Worm (Caenorhabditis elegans) whole organism, young adult: ENCODE results near the gene Y45G12B.2.

Source experiments
- B0261.1 ChIP-seq: sonication (generic microtip); optimal IDR thresholded peaks from 2 replicates; lab custom pipeline; 2016; ENCODE audit warnings: mild to moderate bottlenecking, missing genetic modification characterization, moderate library complexity, missing compliant biosample characterization
- B0336.3 ChIP-seq: fragments of 200-800 bp; sonication (Bioruptor generic); IDR thresholded peaks from 2 replicates; pipeline ENCODE4 v1.3.6; 2022; ENCODE audit warnings: missing genetic modification characterization, missing compliant biosample characterization
- D2030.7 ChIP-seq: fragments of 200-800 bp; sonication (Bioruptor generic); IDR thresholded peaks from 2 replicates; pipeline ENCODE4 v1.3.6; 2022; ENCODE audit warnings: missing genetic modification reagents, missing genetic modification characterization, missing compliant biosample characterization
- F10E7.11 ChIP-seq: sonication (generic microtip); optimal IDR thresholded peaks from 2 replicates; lab custom pipeline; 2017; ENCODE audit warnings: mild to moderate bottlenecking, missing genetic modification characterization, moderate library complexity, missing compliant biosample characterization
- F22D6.2 ChIP-seq: sonication (generic microtip); optimal IDR thresholded peaks from 2 replicates; lab custom pipeline; 2016; ENCODE audit warnings: mild to moderate bottlenecking, missing genetic modification characterization, missing compliant biosample characterization
- K11D2.4 ChIP-seq: fragments of 200-800 bp; sonication (Bioruptor generic); IDR thresholded peaks from 2 replicates; pipeline ENCODE4 v1.3.6; 2022; ENCODE audit warnings: missing genetic modification reagents, missing genetic modification characterization, missing compliant biosample characterization
- T07F8.4 ChIP-seq: sonication (generic microtip); optimal IDR thresholded peaks from 2 replicates; lab custom pipeline; 2016; ENCODE audit warnings: mild to moderate bottlenecking, missing genetic modification characterization, moderate library complexity, missing compliant biosample characterization
- Y56A3A.18 ChIP-seq: fragments of 200-800 bp; sonication (Bioruptor generic); IDR thresholded peaks from 2 replicates; pipeline ENCODE4 v1.3.6; 2022; ENCODE audit warnings: missing genetic modification reagents, missing genetic modification characterization, missing compliant biosample characterization
- ZK185.1 ChIP-seq: sonication (generic microtip); optimal IDR thresholded peaks from 2 replicates; lab custom pipeline; 2016; ENCODE audit warnings: mild to moderate bottlenecking, missing genetic modification characterization, missing compliant biosample characterization; ENCODE audit not compliant: poor library complexity, severe bottlenecking
- athp-1 ChIP-seq: sonication (generic microtip); optimal IDR thresholded peaks from 2 replicates; lab custom pipeline; 2017; ENCODE audit warnings: mild to moderate bottlenecking, missing genetic modification characterization, missing compliant biosample characterization
- cebp-1 ChIP-seq, 2 experiments: fragments of 200-800 bp in 1 of 2; sonication (Bioruptor generic) in 1 of 2; sonication (generic microtip) in 1 of 2; IDR thresholded peaks in 1 of 2; optimal IDR thresholded peaks in 1 of 2; 2 replicates each; pipeline versions ENCODE4 v1.3.6 to Lab custom; 2017 to 2022; ENCODE audit warnings: missing compliant biosample characterization in 2 of 2, missing genetic modification characterization in 2 of 2, mild to moderate bottlenecking in 1 of 2, missing genetic modification reagents in 1 of 2, moderate library complexity in 1 of 2
- ceh-27 ChIP-seq: fragments of 200-800 bp; sonication (Bioruptor generic); optimal IDR thresholded peaks from 2 replicates; lab custom pipeline; 2018; ENCODE audit warnings: mild to moderate bottlenecking, missing genetic modification characterization, moderate library complexity, missing compliant biosample characterization
- ceh-58 ChIP-seq: fragments of 200-800 bp; sonication (Bioruptor generic); IDR thresholded peaks from 2 replicates; pipeline ENCODE4 v1.3.6; 2022; ENCODE audit warnings: missing genetic modification characterization, missing compliant biosample characterization
- dpff-1 ChIP-seq: sonication (generic microtip); optimal IDR thresholded peaks from 2 replicates; lab custom pipeline; 2017; ENCODE audit warnings: mild to moderate bottlenecking, missing genetic modification characterization, missing compliant biosample characterization
- egrh-3 ChIP-seq: fragments of 200-800 bp; sonication (Bioruptor generic); IDR thresholded peaks from 2 replicates; pipeline ENCODE4 v1.3.6; 2022; ENCODE audit warnings: missing genetic modification reagents, missing genetic modification characterization, missing compliant biosample characterization
- ekl-4 ChIP-seq: fragments of 200-800 bp; sonication (Bioruptor generic); IDR thresholded peaks from 2 replicates; pipeline ENCODE4 v1.3.6; 2022; ENCODE audit warnings: missing genetic modification reagents, missing genetic modification characterization, missing compliant biosample characterization
- lin-40 ChIP-seq: sonication (generic microtip); optimal IDR thresholded peaks from 2 replicates; lab custom pipeline; 2016; ENCODE audit warnings: missing genetic modification characterization, mild to moderate bottlenecking, missing compliant biosample characterization, missing genotype, missing genetic modification reagents
- madf-3 ChIP-seq: fragments of 200-800 bp; sonication (Bioruptor generic); IDR thresholded peaks from 2 replicates; pipeline ENCODE4 v1.3.6; 2022; ENCODE audit warnings: missing genetic modification reagents, missing genetic modification characterization, missing compliant biosample characterization
- madf-6 ChIP-seq: fragments of 200-800 bp; sonication (Bioruptor generic); IDR thresholded peaks from 2 replicates; pipeline ENCODE4 v1.3.6; 2022; ENCODE audit warnings: missing genetic modification reagents, missing genetic modification characterization, missing compliant biosample characterization
- mcd-1 ChIP-seq: fragments of 200-800 bp; sonication (Bioruptor generic); IDR thresholded peaks from 2 replicates; pipeline ENCODE4 v1.3.6; 2022; ENCODE audit warnings: missing genetic modification reagents, missing genetic modification characterization, missing compliant biosample characterization
- mel-28 ChIP-seq: sonication (generic microtip); optimal IDR thresholded peaks from 2 replicates; lab custom pipeline; 2016; ENCODE audit warnings: borderline replicate concordance, mild to moderate bottlenecking, missing genetic modification characterization, missing compliant biosample characterization
- nfyb-1 ChIP-seq: fragments of 200-800 bp; sonication (Bioruptor generic); IDR thresholded peaks from 2 replicates; pipeline ENCODE4 v1.3.6; 2022; ENCODE audit warnings: missing genetic modification reagents, missing genetic modification characterization, missing compliant biosample characterization
- rec-8 ChIP-seq, 2 experiments: sonication (generic microtip); optimal IDR thresholded peaks; 2 replicates each; lab custom pipeline; 2016; ENCODE audit warnings: mild to moderate bottlenecking in 2 of 2, missing genetic modification characterization in 2 of 2, missing genetic modification reagents in 2 of 2, missing genotype in 2 of 2, missing biosample characterization in 1 of 2, missing compliant biosample characterization in 1 of 2, moderate library complexity in 1 of 2
- sea-2 ChIP-seq: fragments of 200-800 bp; sonication (Bioruptor generic); IDR thresholded peaks from 2 replicates; pipeline ENCODE4 v1.3.6; 2022; ENCODE audit warnings: missing genetic modification characterization, missing compliant biosample characterization
- tbx-9 ChIP-seq: sonication (generic microtip); optimal IDR thresholded peaks from 2 replicates; lab custom pipeline; 2016; ENCODE audit warnings: borderline replicate concordance, missing genetic modification characterization, inconsistent platforms, missing compliant biosample characterization
- tlf-1 ChIP-seq: fragments of 200-800 bp; sonication (Bioruptor generic); optimal IDR thresholded peaks from 2 replicates; lab custom pipeline; 2018; ENCODE audit warnings: mild to moderate bottlenecking, missing genetic modification characterization, missing compliant biosample characterization
- zfh-2 ChIP-seq: fragments of 200-800 bp; sonication (Bioruptor generic); conservative IDR thresholded peaks from 2 replicates; pipeline ENCODE4 v1.3.6; 2022; ENCODE audit warnings: missing genetic modification reagents, missing genetic modification characterization, missing compliant biosample characterization
- zim-3 ChIP-seq: sonication (generic microtip); optimal IDR thresholded peaks from 2 replicates; lab custom pipeline; 2017; ENCODE audit warnings: mild to moderate bottlenecking, missing genetic modification characterization, moderate library complexity, missing compliant biosample characterization
- ztf-25 ChIP-seq: fragments of 200-800 bp; sonication (Bioruptor generic); IDR thresholded peaks from 2 replicates; pipeline ENCODE4 v1.3.6; 2022; ENCODE audit warnings: missing genetic modification reagents, missing genetic modification characterization, missing compliant biosample characterization
- ztf-26 ChIP-seq: sonication (generic microtip); optimal IDR thresholded peaks from 2 replicates; lab custom pipeline; 2017; ENCODE audit warnings: missing genetic modification characterization, missing compliant biosample characterization
- ztf-6 ChIP-seq: fragments of 200-800 bp; sonication (Bioruptor generic); IDR thresholded peaks from 2 replicates; pipeline ENCODE4 v1.3.6; 2022; ENCODE audit warnings: missing genetic modification reagents, missing genetic modification characterization, missing compliant biosample characterization

The Y45G12B.2 gene

ce11 chrV:2698826-2699225, 4.3 kb downstream of the Y45G12B.2 start, which contains the start of gene nuo-5 (continued):
- TF ChIP-seq madf-6 (GFP tag; lab: Robert Waterston, UW), result peak; percentile 32; the same call in 1 of the 2 replicates
- no peak for TF ChIP-seq mel-28 (tag; lab: Kevin White, UChicago)
- peak; percentile 31 for TF ChIP-seq athp-1 (tag; lab: Kevin White, UChicago)
- TF ChIP-seq T07F8.4 (tag; lab: Kevin White, UChicago), result no peak
- 0 out of 2 replicates have a peak, but pooled peaks have one; percentile 46 for TF ChIP-seq B0336.3
- no peak for TF ChIP-seq ZK185.1 (tag; lab: Kevin White, UChicago)
- no peak for TF ChIP-seq dpff-1 (tag; lab: Kevin White, UChicago)
- TF ChIP-seq ztf-6 (GFP tag; lab: Robert Waterston, UW), result no peak
- no peak for TF ChIP-seq ekl-4 (GFP tag; lab: Robert Waterston, UW)
- no peak for TF ChIP-seq ceh-58 (GFP tag; lab: Robert Waterston, UW)
- no peak for TF ChIP-seq Y56A3A.18 (GFP tag; lab: Robert Waterston, UW)
- TF ChIP-seq rec-8 (tag; optimal IDR thresholded peaks at IDR 0.05; lab: Kevin White, UChicago), result no peak
- TF ChIP-seq sea-2 (GFP tag; lab: Robert Waterston, UW), result no peak

- TF ChIP-seq nfyb-1 (no peak), mcd-1 (0 out of 2 replicates have a peak, but pooled peaks have one; percentile 10), zfh-2 (GFP tag; lab: Robert Waterston, UW) (peak; percentile 73), madf-3 (GFP tag; lab: Robert Waterston, UW) (0 out of 2 replicates have a peak, but pooled peaks have one; percentile 9)
Measured at ce11 chrV:2702883-2703282, 8.3 kb downstream of the Y45G12B.2 start.

- no peak for TF ChIP-seq tbx-9 (tag; lab: Kevin White, UChicago)
- TF ChIP-seq egrh-3, result peak; percentile 71; the same call in 1 of the 2 replicates
- no peak for TF ChIP-seq tlf-1
- TF ChIP-seq lin-40 (tag; lab: Kevin White, UChicago), result no peak
- 0 out of 2 replicates have a peak, but pooled peaks have one; percentile 3 for TF ChIP-seq ztf-25 (GFP tag; lab: Robert Waterston, UW)
- peak; percentile 47; the same call in 1 of the 2 replicates for TF ChIP-seq B0336.3
- TF ChIP-seq zfh-2 (GFP tag; lab: Robert Waterston, UW), result peak; percentile 53; the same call in 1 of the 2 replicates
Measured at ce11 chrV:2703299-2703698, 8.7 kb downstream of the Y45G12B.2 start.

ce11 chrV:2706379-2706778, 11.8 kb downstream of the Y45G12B.2 start:
- TF ChIP-seq tlf-1 (no peak), ztf-26 (tag; lab: Kevin White, UChicago) (no peak), D2030.7 (GFP tag; lab: Robert Waterston, UW) (no peak), zim-3 (tag; lab: Kevin White, UChicago) (no peak)

- TF ChIP-seq B0261.1 (tag; lab: Kevin White, UChicago), result no peak
- no peak for TF ChIP-seq ceh-27 (GFP tag; lab: Kevin White, UChicago)
- TF ChIP-seq K11D2.4 (GFP tag; lab: Robert Waterston, UW), result no peak
- no peak for TF ChIP-seq B0336.3
- TF ChIP-seq mcd-1, result no peak
- TF ChIP-seq cebp-1 (GFP tag; IDR thresholded peaks at IDR 0.05; lab: Robert Waterston, UW), result no peak
- TF ChIP-seq cebp-1 (tag; optimal IDR thresholded peaks at IDR 0.05; lab: Kevin White, UChicago), result no peak
- no peak for TF ChIP-seq F22D6.2 (tag; lab: Kevin White, UChicago)
- TF ChIP-seq F10E7.11 (tag; lab: Kevin White, UChicago), result no peak
- TF ChIP-seq, all 124 proteins: peak for 0
Measured at ce11 chrV:2710192-2710591, 15.6 kb downstream of the Y45G12B.2 start.
